Worm (Caenorhabditis elegans): ENCODE measurements around the gene K09C6.8.

ce11 chrV:803472-803871 lies 39.5 kb downstream of the K09C6.8 start:
- TF ChIP-seq aly-1 (tag; optimal IDR thresholded peaks at IDR 0.05) (no peak), flt-1 (GFP tag; IDR thresholded peaks at IDR 0.05) (no peak)

All from whole organism, early embryonic.